Worm (Caenorhabditis elegans) whole organism, L1 larva: ENCODE data around the gene T19H12.2.

Experiments used
- C16A3.4 ChIP-seq: fragments of 150-350 bp; optimal IDR thresholded peaks from 2 replicates; lab custom pipeline; 2014; ENCODE audit warnings: missing biosample characterization, missing genetic modification characterization
- alr-1 ChIP-seq: fragments of 200-800 bp; sonication (Bioruptor generic); optimal IDR thresholded peaks from 2 replicates; lab custom pipeline; 2018; ENCODE audit warnings: borderline replicate concordance, mild to moderate bottlenecking, missing genetic modification characterization, missing compliant biosample characterization
- elt-3 ChIP-seq, 6 experiments: fragments of 150-350 bp in 1 of 6; sonication (generic microtip); optimal IDR thresholded peaks; 2 replicates each; lab custom pipeline; 2017 to 2018; ENCODE audit warnings: missing biosample characterization in 6 of 6, missing genetic modification characterization in 6 of 6, inconsistent platforms in 1 of 6
- grh-1 ChIP-seq: fragments of 200-800 bp; sonication (Bioruptor generic); IDR thresholded peaks from 2 replicates; pipeline ENCODE4 v1.3.6; 2022; ENCODE audit warnings: missing genetic modification reagents, missing genetic modification characterization, missing compliant biosample characterization
- mef-2 ChIP-seq: fragments of 150-350 bp; optimal IDR thresholded peaks from 2 replicates; lab custom pipeline; 2014; ENCODE audit warnings: missing biosample characterization, missing genetic modification characterization
- nhr-28 ChIP-seq: fragments of 150-350 bp; optimal IDR thresholded peaks from 2 replicates; lab custom pipeline; 2014; ENCODE audit warnings: missing biosample characterization, missing genetic modification characterization
- nhr-76 ChIP-seq: sonication (generic microtip); optimal IDR thresholded peaks from 2 replicates; lab custom pipeline; 2017; ENCODE audit warnings: missing biosample characterization, missing genetic modification characterization
- pag-3 ChIP-seq: sonication (generic microtip); optimal IDR thresholded peaks from 2 replicates; lab custom pipeline; 2017; ENCODE audit warnings: missing genetic modification characterization, mild to moderate bottlenecking, missing compliant biosample characterization, antibody characterized with exemption, borderline replicate concordance; ENCODE audit not compliant: insufficient read depth
- pqm-1 ChIP-seq: sonication (generic microtip); optimal IDR thresholded peaks from 3 replicates; lab custom pipeline; 2017; ENCODE audit warnings: missing biosample characterization, missing genetic modification characterization
- skn-1 ChIP-seq: fragments of 150-350 bp; optimal IDR thresholded peaks from 2 replicates; lab custom pipeline; 2014; ENCODE audit warnings: missing biosample characterization, missing genetic modification characterization
- unc-130 ChIP-seq: fragments of 150-350 bp; optimal IDR thresholded peaks from 2 replicates; lab custom pipeline; 2017; ENCODE audit warnings: missing biosample characterization, missing genetic modification characterization, inconsistent platforms
- ztf-11 ChIP-seq, 2 experiments: sonication (generic microtip); optimal IDR thresholded peaks; 2 replicates each; lab custom pipeline; 2016 to 2017; ENCODE audit warnings: missing genetic modification characterization in 2 of 2, missing biosample characterization in 1 of 2, missing compliant biosample characterization in 1 of 2
- ztf-4 ChIP-seq: fragments of 150-350 bp; optimal IDR thresholded peaks from 2 replicates; lab custom pipeline; 2014; ENCODE audit warnings: missing biosample characterization, missing genetic modification characterization

ce11 chrV:4841179-4841578 lies 49.0 kb upstream of the T19H12.2 start, which contains the start of gene cwp-1:
- TF ChIP-seq C16A3.4 (tag; lab: Kevin White, UChicago) (no peak), nhr-28 (tag; lab: Kevin White, UChicago) (no peak), elt-3 (tag; optimal IDR thresholded peaks at IDR 0.05; lab: Kevin White, UChicago) (no peak), pag-3 (no peak), pqm-1 (tag; lab: Kevin White, UChicago) (no peak), unc-130 (tag; lab: Kevin White, UChicago) (no peak), skn-1 (tag; lab: Kevin White, UChicago) (no peak), alr-1 (no peak), mef-2 (no peak), nhr-76 (tag; lab: Kevin White, UChicago) (no peak), ztf-11 (tag; optimal IDR thresholded peaks at IDR 0.05; lab: Kevin White, UChicago) (no peak), ztf-4 (tag; lab: Kevin White, UChicago) (no peak), grh-1 (no peak)
